Fruit fly (Drosophila melanogaster): Measurements from ENCODE around the gene CG31789.

- no peak for TF ChIP-seq h (optimal IDR thresholded peaks at IDR 0.05)
- no peak for TF ChIP-seq ttk (optimal IDR thresholded peaks at IDR 0.05)
- TF ChIP-seq psq (optimal IDR thresholded peaks at IDR 0.05) = no peak
- no peak for TF ChIP-seq Sin3A (optimal IDR thresholded peaks at IDR 0.05)
Observed at dm6 chr2L:18632389-18632788, 26.7 kb downstream of the CG31789 start.
